Fruit fly (Drosophila melanogaster): ENCODE data around the gene pall.

- TF ChIP-seq Sin3A (optimal IDR thresholded peaks at IDR 0.05) (no peak), insv (optimal IDR thresholded peaks at IDR 0.05) (no peak), h (optimal IDR thresholded peaks at IDR 0.05) (no peak), psq (optimal IDR thresholded peaks at IDR 0.05) (no peak), ttk (optimal IDR thresholded peaks at IDR 0.05) (no peak), Myc (optimal IDR thresholded peaks at IDR 0.05) (no peak)
Observed at dm6 chr3L:9506421-9506820, 18.8 kb upstream of the pall start.
